Worm (Caenorhabditis elegans): ENCODE data around the gene nspc-10.

ce11 chrX:12364804-12365203 is 21.4 kb downstream of the nspc-10 start, which contains the start of gene F19H6.5:
- no peak for TF ChIP-seq snpc-4 (tag; optimal IDR thresholded peaks at IDR 0.05)
- no peak for TF ChIP-seq nhr-12 (tag; optimal IDR thresholded peaks at IDR 0.05)
- TF ChIP-seq zag-1 (tag; optimal IDR thresholded peaks at IDR 0.05), result no peak
- TF ChIP-seq pqm-1 (tag; optimal IDR thresholded peaks at IDR 0.05), result no peak
- TF ChIP-seq mdl-1 (tag; optimal IDR thresholded peaks at IDR 0.05), result no peak
- no peak for TF ChIP-seq nhr-28 (tag; optimal IDR thresholded peaks at IDR 0.05)
- TF ChIP-seq tbx-2 (tag; optimal IDR thresholded peaks at IDR 0.05), result no peak
- no peak for TF ChIP-seq daf-12 (tag; optimal IDR thresholded peaks at IDR 0.05)
- no peak for TF ChIP-seq nhr-237 (tag; optimal IDR thresholded peaks at IDR 0.05)
- no peak for TF ChIP-seq ama-1 (optimal IDR thresholded peaks at IDR 0.05)
- TF ChIP-seq ztf-11 (tag; optimal IDR thresholded peaks at IDR 0.05), result no peak
- no peak for TF ChIP-seq elt-1 (tag; optimal IDR thresholded peaks at IDR 0.05)
